Worm (Caenorhabditis elegans) whole organism, mixed stage, embryonic: ENCODE measurements around the gene clec-119.

Experiments
- M03D4.4 ChIP-seq: sonication (generic microtip); optimal IDR thresholded peaks from 2 replicates; lab custom pipeline; 2017; ENCODE audit warnings: mild to moderate bottlenecking, missing genetic modification characterization, missing compliant biosample characterization
- bed-3 ChIP-seq: fragments of 200-800 bp; sonication (Bioruptor generic); optimal IDR thresholded peaks from 3 replicates; lab custom pipeline; 2018; ENCODE audit warnings: mild to moderate bottlenecking, missing genetic modification characterization, moderate library complexity, missing compliant biosample characterization
- blmp-1 ChIP-seq: fragments of 150-350 bp; optimal IDR thresholded peaks from 2 replicates; lab custom pipeline; 2014; ENCODE audit warnings: missing biosample characterization, missing genetic modification characterization
- ceh-39 ChIP-seq: fragments of 150-350 bp; optimal IDR thresholded peaks from 2 replicates; lab custom pipeline; 2014; ENCODE audit warnings: missing biosample characterization, missing genetic modification characterization
- ceh-43 ChIP-seq: fragments of 200-800 bp; sonication (Bioruptor generic); optimal IDR thresholded peaks from 2 replicates; lab custom pipeline; 2018; ENCODE audit warnings: mild to moderate bottlenecking, missing genetic modification characterization, moderate library complexity, missing compliant biosample characterization
- ceh-83 ChIP-seq: fragments of 200-800 bp; sonication (Bioruptor generic); optimal IDR thresholded peaks from 2 replicates; lab custom pipeline; 2018; ENCODE audit warnings: mild to moderate bottlenecking, missing genetic modification characterization, missing compliant biosample characterization
- ces-1 ChIP-seq: fragments of 150-350 bp; optimal IDR thresholded peaks from 2 replicates; lab custom pipeline; 2014; ENCODE audit warnings: missing biosample characterization, missing genetic modification reagents, missing genetic modification characterization
- cnd-1 ChIP-seq: fragments of 200-800 bp; sonication (Bioruptor generic); optimal IDR thresholded peaks from 2 replicates; lab custom pipeline; 2018; ENCODE audit warnings: mild to moderate bottlenecking, missing genetic modification characterization, missing compliant biosample characterization
- drap-1 ChIP-seq: fragments of 200-800 bp; sonication (Bioruptor generic); optimal IDR thresholded peaks from 3 replicates; lab custom pipeline; 2018; ENCODE audit warnings: mild to moderate bottlenecking, missing genetic modification characterization, missing compliant biosample characterization
- elt-1 ChIP-seq: sonication (generic microtip); optimal IDR thresholded peaks from 2 replicates; lab custom pipeline; 2017; ENCODE audit warnings: missing genetic modification characterization, mild to moderate bottlenecking, missing compliant biosample characterization, antibody characterized with exemption, moderate library complexity, borderline replicate concordance; ENCODE audit not compliant: insufficient read depth
- elt-3 ChIP-seq: fragments of 150-350 bp; optimal IDR thresholded peaks from 2 replicates; lab custom pipeline; 2014; ENCODE audit warnings: missing biosample characterization, missing genetic modification characterization
- ham-2 ChIP-seq: fragments of 200-800 bp; sonication (Bioruptor generic); optimal IDR thresholded peaks from 2 replicates; lab custom pipeline; 2018; ENCODE audit warnings: mild to moderate bottlenecking, missing genetic modification characterization, missing compliant biosample characterization
- hlh-1 ChIP-seq: fragments of 150-350 bp; optimal IDR thresholded peaks from 2 replicates; lab custom pipeline; 2014; ENCODE audit warnings: missing biosample characterization, missing genetic modification reagents, missing genetic modification characterization
- lin-13 ChIP-seq: fragments of 150-350 bp; optimal IDR thresholded peaks from 2 replicates; lab custom pipeline; 2014; ENCODE audit warnings: missing biosample characterization, missing genetic modification characterization
- lin-32 ChIP-seq: fragments of 200-800 bp; sonication (Bioruptor generic); optimal IDR thresholded peaks from 2 replicates; lab custom pipeline; 2018; ENCODE audit warnings: mild to moderate bottlenecking, missing genetic modification characterization, missing compliant biosample characterization
- lsy-2 ChIP-seq: fragments of 150-350 bp; optimal IDR thresholded peaks from 2 replicates; lab custom pipeline; 2014; ENCODE audit warnings: missing biosample characterization, missing genetic modification characterization
- mab-5 ChIP-seq: fragments of 150-350 bp; optimal IDR thresholded peaks from 2 replicates; lab custom pipeline; 2014; ENCODE audit warnings: missing biosample characterization, missing genetic modification characterization
- mep-1 ChIP-seq: fragments of 150-350 bp; optimal IDR thresholded peaks from 2 replicates; lab custom pipeline; 2017; ENCODE audit warnings: missing biosample characterization, missing genetic modification reagents, missing genetic modification characterization, inconsistent platforms
- mls-2 ChIP-seq: sonication (generic microtip); optimal IDR thresholded peaks from 2 replicates; lab custom pipeline; 2016; ENCODE audit warnings: mild to moderate bottlenecking, missing genetic modification characterization, moderate library complexity, missing compliant biosample characterization
- nhr-2 ChIP-seq: fragments of 150-350 bp; optimal IDR thresholded peaks from 2 replicates; lab custom pipeline; 2014; ENCODE audit warnings: missing biosample characterization, missing genetic modification characterization
- nhr-237 ChIP-seq: fragments of 150-350 bp; optimal IDR thresholded peaks from 2 replicates; lab custom pipeline; 2014; ENCODE audit warnings: missing biosample characterization, missing genetic modification characterization
- nhr-28 ChIP-seq: fragments of 150-350 bp; optimal IDR thresholded peaks from 2 replicates; lab custom pipeline; 2014; ENCODE audit warnings: missing biosample characterization, missing genetic modification characterization
- nhr-76 ChIP-seq: sonication (generic microtip); optimal IDR thresholded peaks from 2 replicates; lab custom pipeline; 2017; ENCODE audit warnings: missing biosample characterization, missing genetic modification characterization
- pha-4 ChIP-seq: fragments of 150-350 bp; optimal IDR thresholded peaks from 2 replicates; lab custom pipeline; 2018; ENCODE audit warnings: missing biosample characterization, missing genetic modification reagents, missing genetic modification characterization
- sem-2 ChIP-seq: fragments of 200-800 bp; sonication (Bioruptor generic); optimal IDR thresholded peaks from 2 replicates; lab custom pipeline; 2018; ENCODE audit warnings: mild to moderate bottlenecking, missing genetic modification characterization, missing compliant biosample characterization
- snpc-4 ChIP-seq: fragments of 150-350 bp; optimal IDR thresholded peaks from 2 replicates; lab custom pipeline; 2014; ENCODE audit warnings: missing biosample characterization, missing genetic modification characterization
- sptf-1 ChIP-seq: sonication (generic microtip); optimal IDR thresholded peaks from 2 replicates; lab custom pipeline; 2017; ENCODE audit warnings: mild to moderate bottlenecking, missing genetic modification characterization, moderate library complexity, missing compliant biosample characterization
- tbx-8 ChIP-seq: fragments of 200-800 bp; sonication (Bioruptor generic); optimal IDR thresholded peaks from 2 replicates; lab custom pipeline; 2018; ENCODE audit warnings: mild to moderate bottlenecking, missing genetic modification characterization, moderate library complexity, missing compliant biosample characterization
- unc-120 ChIP-seq: sonication (generic microtip); optimal IDR thresholded peaks from 2 replicates; lab custom pipeline; 2017; ENCODE audit warnings: missing genetic modification characterization, missing compliant biosample characterization; ENCODE audit not compliant: poor library complexity, severe bottlenecking
- unc-39 ChIP-seq: fragments of 150-350 bp; optimal IDR thresholded peaks from 2 replicates; lab custom pipeline; 2014; ENCODE audit warnings: missing biosample characterization, missing genetic modification characterization
- unc-62 ChIP-seq: fragments of 150-350 bp; optimal IDR thresholded peaks from 2 replicates; lab custom pipeline; 2014; ENCODE audit warnings: missing biosample characterization, missing genetic modification reagents, missing genetic modification characterization
- zip-8 ChIP-seq: fragments of 150-350 bp; optimal IDR thresholded peaks from 2 replicates; lab custom pipeline; 2014; ENCODE audit warnings: missing biosample characterization, missing genetic modification characterization
- ztf-11 ChIP-seq: fragments of 150-350 bp; optimal IDR thresholded peaks from 2 replicates; lab custom pipeline; 2014; ENCODE audit warnings: missing biosample characterization, missing genetic modification characterization

The clec-119 gene

DNA sequence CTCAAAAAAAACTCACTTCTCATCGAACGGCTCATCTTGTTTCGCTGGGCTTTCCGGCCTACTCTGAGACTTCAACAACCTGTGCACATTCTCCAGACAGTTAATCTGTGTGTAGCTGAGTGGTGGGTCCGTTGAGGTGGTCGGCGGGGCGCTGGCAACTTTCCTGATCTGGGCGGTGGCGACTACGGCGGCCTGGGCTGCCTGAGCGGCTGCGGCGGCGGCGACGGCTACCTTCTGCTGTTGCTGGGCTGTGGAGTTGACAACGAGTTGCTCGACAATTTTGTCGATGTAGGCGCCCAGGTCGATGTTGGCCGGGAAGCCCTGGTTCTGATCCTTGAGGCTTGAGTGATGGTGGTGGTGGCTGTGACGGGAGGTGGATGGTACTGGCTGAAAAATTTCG, 19.7 kb upstream of the clec-119 start:
- no peak for TF ChIP-seq snpc-4
- TF ChIP-seq ceh-39 (tag; lab: Kevin White, UChicago): no peak
- no peak for TF ChIP-seq lin-32
- TF ChIP-seq ceh-43 (GFP tag; lab: Kevin White, UChicago): no peak
- no peak for TF ChIP-seq cnd-1
- no peak for TF ChIP-seq sptf-1
- TF ChIP-seq, all 35 proteins: peak for 0

DNA sequence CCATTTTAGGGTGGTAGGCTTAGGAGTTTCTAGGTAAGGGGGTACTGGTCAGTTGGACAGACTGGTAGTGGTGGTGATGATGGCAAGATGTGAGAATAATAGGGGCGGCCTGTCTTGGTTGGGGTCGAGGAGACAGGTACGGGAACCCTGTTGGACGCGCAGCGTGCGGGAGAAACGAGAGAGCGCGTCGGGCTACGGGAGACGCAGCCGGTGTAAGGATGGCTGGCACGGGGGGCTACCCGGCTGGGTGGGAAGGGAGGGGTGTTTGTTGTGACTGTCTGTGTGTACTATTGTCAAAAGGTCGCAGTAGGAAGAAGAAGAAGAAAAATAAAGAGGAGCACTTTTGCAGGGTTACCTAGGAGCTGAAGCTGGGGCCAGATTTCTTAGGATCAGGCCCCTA, 19.3 kb upstream of the clec-119 start:
- TF ChIP-seq bed-3 (GFP tag; lab: Kevin White, UChicago) (no peak), elt-1 (tag; lab: Kevin White, UChicago) (no peak), nhr-28 (tag; lab: Kevin White, UChicago) (no peak), hlh-1 (tag; lab: Kevin White, UChicago) (no peak), nhr-2 (tag; lab: Kevin White, UChicago) (peak; percentile 42), blmp-1 (tag; lab: Kevin White, UChicago) (no peak), cnd-1 (peak; percentile 5), ham-2 (GFP tag; lab: Kevin White, UChicago) (peak; percentile 41), unc-62 (no peak), lin-32 (peak; percentile 7), ceh-43 (GFP tag; lab: Kevin White, UChicago) (no peak), lsy-2 (tag; lab: Kevin White, UChicago) (no peak), elt-3 (tag; lab: Kevin White, UChicago) (no peak), ceh-39 (tag; lab: Kevin White, UChicago) (no peak), pha-4 (tag; lab: Kevin White, UChicago) (peak; percentile 9), ces-1 (GFP tag; lab: Kevin White, UChicago) (no peak), mab-5 (tag; lab: Kevin White, UChicago) (no peak), drap-1 (GFP tag; lab: Kevin White, UChicago) (no peak), zip-8 (tag; lab: Kevin White, UChicago) (no peak), unc-39 (tag; lab: Kevin White, UChicago) (no peak), M03D4.4 (tag; lab: Kevin White, UChicago) (no peak), sem-2 (GFP tag; lab: Kevin White, UChicago) (no peak), unc-120 (tag; lab: Kevin White, UChicago) (peak; percentile 5)

DNA sequence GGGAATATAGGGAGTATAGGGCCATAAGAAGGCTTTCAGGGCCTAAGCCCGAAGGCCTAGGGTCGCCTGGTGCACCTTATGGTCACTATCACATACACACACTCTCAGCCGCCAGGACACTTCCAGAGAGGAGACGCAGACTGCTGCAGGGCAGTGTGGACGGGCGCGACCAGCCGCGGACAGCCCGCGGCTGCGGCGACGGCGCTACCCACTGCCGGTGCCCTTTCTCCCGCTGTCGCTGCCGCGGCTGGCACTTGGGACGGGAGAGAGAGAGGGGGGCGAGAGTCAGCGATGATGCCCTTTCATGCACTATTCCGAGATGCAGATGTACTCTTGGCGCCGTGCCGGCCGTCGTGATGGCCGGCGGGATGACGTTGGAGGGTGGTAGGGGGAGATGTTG, 17.9 kb upstream of the clec-119 start:
- TF ChIP-seq ztf-11 (tag; lab: Kevin White, UChicago) (no peak), hlh-1 (tag; lab: Kevin White, UChicago) (no peak), ceh-43 (GFP tag; lab: Kevin White, UChicago) (no peak), elt-3 (tag; lab: Kevin White, UChicago) (no peak), tbx-8 (GFP tag; lab: Kevin White, UChicago) (peak; percentile 41), unc-39 (tag; lab: Kevin White, UChicago) (no peak), ceh-83 (GFP tag; lab: Kevin White, UChicago) (no peak), nhr-76 (tag; lab: Kevin White, UChicago) (no peak), lin-32 (no peak), mls-2 (tag; lab: Kevin White, UChicago) (no peak), cnd-1 (peak; percentile 3), unc-62 (peak; percentile 9), M03D4.4 (tag; lab: Kevin White, UChicago) (peak; percentile 22), ham-2 (GFP tag; lab: Kevin White, UChicago) (peak; percentile 39), sptf-1 (peak; percentile 75), nhr-237 (tag; lab: Kevin White, UChicago) (no peak), lin-13 (tag; lab: Kevin White, UChicago) (no peak), pha-4 (tag; lab: Kevin White, UChicago) (peak; percentile 42), sem-2 (GFP tag; lab: Kevin White, UChicago) (no peak), mep-1 (tag; lab: Kevin White, UChicago) (no peak), ceh-39 (tag; lab: Kevin White, UChicago) (no peak)

DNA sequence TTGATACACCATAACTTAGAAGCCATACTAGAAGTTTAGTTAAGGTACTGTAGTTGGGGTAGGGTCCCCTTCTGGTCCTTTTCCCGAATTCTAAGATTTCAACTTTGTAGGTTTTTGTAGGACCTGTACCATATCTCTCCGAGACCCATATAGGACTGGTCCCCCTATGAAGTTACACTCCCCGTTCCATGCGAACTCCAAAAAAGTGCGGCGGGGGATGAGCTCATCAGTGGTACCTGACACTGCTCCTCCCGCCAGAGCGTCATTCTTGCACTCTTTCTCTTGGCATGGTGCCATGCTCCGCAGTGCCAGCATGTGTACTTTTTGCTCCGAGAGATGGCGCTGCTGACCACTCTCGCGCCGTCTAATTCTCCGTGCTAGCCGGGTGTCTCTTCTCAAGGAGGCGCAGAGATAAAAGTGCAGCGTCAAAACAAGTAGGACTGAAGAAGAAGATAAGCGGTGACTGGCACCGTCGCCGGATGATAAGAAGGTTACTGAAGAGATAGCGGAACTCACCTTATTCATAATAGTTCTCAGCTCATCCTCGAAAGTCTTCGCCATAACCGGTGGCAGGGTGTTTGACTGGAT, 16.2 kb upstream of the clec-119 start:
- TF ChIP-seq blmp-1 (tag; lab: Kevin White, UChicago) (no peak), elt-1 (tag; lab: Kevin White, UChicago) (peak; percentile 23), zip-8 (tag; lab: Kevin White, UChicago) (no peak), nhr-2 (tag; lab: Kevin White, UChicago) (no peak), cnd-1 (no peak), tbx-8 (GFP tag; lab: Kevin White, UChicago) (no peak), elt-3 (tag; lab: Kevin White, UChicago) (peak; percentile 36), unc-120 (tag; lab: Kevin White, UChicago) (peak; percentile 20), lin-32 (no peak), pha-4 (tag; lab: Kevin White, UChicago) (peak; percentile 11), mep-1 (tag; lab: Kevin White, UChicago) (no peak), hlh-1 (tag; lab: Kevin White, UChicago) (peak; percentile 26), lsy-2 (tag; lab: Kevin White, UChicago) (no peak), ceh-39 (tag; lab: Kevin White, UChicago) (no peak)
